Worm (Caenorhabditis elegans): ENCODE measurements around the gene M04D8.8.

DNA sequence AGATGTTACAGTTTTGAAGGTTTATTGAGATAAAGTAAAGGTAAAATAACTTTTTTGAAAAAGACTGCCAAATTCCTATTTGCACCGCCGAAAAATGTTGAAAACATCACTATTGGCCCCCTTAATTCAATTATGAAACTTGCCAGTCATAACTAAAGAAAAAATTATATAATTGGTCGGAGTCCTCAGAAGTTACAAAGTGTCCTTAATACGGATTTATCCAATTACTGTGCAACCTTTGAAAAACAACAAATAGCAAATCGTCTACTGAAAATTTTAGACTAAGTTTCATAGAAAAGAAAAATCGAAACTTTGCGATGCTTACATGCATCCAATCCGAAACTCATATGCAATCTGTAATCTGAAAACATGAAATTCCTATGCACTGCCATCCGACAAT, 49.4 kb upstream of the M04D8.8 start:
- TF ChIP-seq ets-7 (tag; optimal IDR thresholded peaks at IDR 0.05) (no peak), F13C5.2 (tag; optimal IDR thresholded peaks at IDR 0.05) (no peak), B0310.2 (tag; optimal IDR thresholded peaks at IDR 0.05) (no peak), ama-1 (optimal IDR thresholded peaks at IDR 0.05) (no peak)
